Worm (Caenorhabditis elegans) whole organism, L3 larva: ENCODE measurements around the gene unc-5.

Experiments used
- ama-1 ChIP-seq: fragments of 150-350 bp; optimal IDR thresholded peaks from 2 replicates; lab custom pipeline; 2018
- snpc-4 ChIP-seq: fragments of 150-350 bp; optimal IDR thresholded peaks from 2 replicates; lab custom pipeline; 2014; ENCODE audit warnings: missing biosample characterization, missing genetic modification characterization
- ztf-11 ChIP-seq: fragments of 150-350 bp; optimal IDR thresholded peaks from 2 replicates; lab custom pipeline; 2014; ENCODE audit warnings: missing biosample characterization, missing genetic modification characterization

DNA sequence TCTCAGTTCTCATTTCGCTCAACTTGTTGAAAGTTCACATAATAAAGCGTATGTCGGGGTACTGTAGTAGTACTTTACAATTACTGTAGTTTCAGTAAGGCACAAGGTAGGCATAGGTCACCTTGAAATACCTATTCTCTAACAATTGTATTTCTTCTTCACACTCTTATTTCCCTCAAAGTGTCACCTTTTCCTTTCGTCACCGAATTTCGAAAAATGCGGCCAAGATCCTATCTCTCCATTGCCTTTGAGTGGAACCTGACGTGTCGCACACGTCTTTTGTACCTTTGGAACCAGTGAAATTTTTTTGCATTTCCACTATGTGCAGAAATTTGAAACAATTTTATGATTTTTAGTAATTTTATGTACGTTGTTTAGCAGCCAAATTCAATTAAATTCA lies 36.2 kb upstream of the unc-5 start:
- TF ChIP-seq ztf-11 (tag; lab: Kevin White, UChicago) = no peak
- no peak for TF ChIP-seq ama-1 (lab: Kevin White, UChicago)
- no peak for TF ChIP-seq snpc-4
